Worm (Caenorhabditis elegans): Measurements from ENCODE around the gene T12G3.6.
A peak's percentile ranks its signal among the peaks of the same experiment; 100 is the strongest.

The T12G3.6 gene

DNA sequence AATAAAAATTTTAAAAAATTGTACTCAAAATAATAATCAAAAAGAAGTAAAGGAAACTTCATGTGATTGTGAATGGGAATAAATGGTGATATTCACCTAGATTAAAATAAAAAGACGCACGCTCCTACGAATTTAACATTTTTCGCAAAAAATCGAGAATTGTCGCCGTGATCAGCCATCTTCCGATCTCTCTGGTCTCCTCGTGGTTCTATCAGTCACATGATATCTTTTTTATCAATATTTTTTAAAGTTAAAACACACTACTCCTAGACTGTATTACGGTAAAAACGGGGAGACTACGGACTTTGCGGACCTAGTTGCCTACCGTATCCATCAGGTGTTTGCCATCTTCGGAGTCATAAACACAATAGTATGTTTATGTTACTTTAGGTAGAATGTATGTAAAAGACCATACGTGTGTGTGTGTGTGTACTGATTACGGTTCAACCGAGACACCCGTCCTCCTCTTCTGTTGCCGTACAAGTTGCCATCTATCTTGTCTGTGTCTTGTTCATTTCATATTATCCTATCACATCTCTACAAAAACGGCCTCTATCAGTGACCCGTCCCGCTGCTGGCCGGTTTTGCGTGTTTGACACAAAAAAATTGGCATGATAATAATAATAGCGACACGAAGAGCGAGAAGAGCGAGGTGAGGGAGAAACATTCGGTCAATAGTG is 15.6 kb upstream of the T12G3.6 start, which contains the start of gene T12G3.2 (continued):
- no peak for TF ChIP-seq hmg-1.2 (GFP tag; IDR thresholded peaks at IDR 0.05)

DNA sequence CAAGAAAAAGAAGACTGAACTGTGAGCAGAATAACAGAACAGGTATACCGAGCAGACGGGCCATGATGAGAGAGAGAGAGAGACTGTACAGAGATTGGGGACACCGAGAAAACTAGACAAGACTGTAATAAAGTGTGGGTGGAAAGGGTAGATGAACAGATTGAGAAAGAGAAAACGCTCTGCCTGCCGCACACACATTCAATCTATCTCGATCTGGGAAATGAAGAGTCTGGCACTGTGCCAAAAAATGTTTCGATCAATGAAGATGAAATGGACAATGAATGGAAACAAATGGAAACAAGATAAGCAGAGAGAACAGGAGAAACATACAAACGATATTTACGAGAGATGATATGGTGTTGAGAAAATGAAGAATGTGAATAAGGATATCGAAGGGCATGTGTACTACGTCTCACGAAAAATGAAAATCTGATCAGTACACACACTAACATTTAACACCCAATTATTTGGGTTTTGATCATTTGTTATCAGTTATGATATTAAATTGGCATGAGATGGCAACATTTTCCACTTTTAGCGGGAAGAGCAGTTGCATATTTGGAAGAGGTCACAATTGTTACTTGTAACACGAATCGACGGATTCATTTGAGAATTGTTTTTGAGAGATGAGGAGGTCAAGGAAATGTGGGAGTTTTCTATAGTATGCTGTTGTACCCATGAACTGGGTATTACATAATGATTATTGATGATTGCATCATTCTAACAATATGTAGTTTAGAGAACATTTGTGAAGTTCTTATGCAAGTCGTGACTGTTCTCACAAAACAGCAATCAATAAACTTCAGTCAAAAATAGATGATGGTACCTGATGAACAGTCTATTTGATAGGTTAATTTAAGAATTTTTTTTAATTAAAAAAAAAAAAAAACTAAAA is 14.0 kb upstream of the T12G3.6 start:
- TF ChIP-seq B0336.3 (GFP tag; IDR thresholded peaks at IDR 0.05): no peak
- TF ChIP-seq nhr-80 (tag; optimal IDR thresholded peaks at IDR 0.05): peak; percentile 50
- TF ChIP-seq ceh-100 (GFP tag; IDR thresholded peaks at IDR 0.05): no peak
- no peak for TF ChIP-seq attf-6 (GFP tag; IDR thresholded peaks at IDR 0.05)
- TF ChIP-seq ztf-26 (tag; optimal IDR thresholded peaks at IDR 0.05): no peak
- no peak for TF ChIP-seq F57A8.1 (GFP tag; optimal IDR thresholded peaks at IDR 0.05)
- no peak for TF ChIP-seq aptf-3 (GFP tag; IDR thresholded peaks at IDR 0.05)

DNA sequence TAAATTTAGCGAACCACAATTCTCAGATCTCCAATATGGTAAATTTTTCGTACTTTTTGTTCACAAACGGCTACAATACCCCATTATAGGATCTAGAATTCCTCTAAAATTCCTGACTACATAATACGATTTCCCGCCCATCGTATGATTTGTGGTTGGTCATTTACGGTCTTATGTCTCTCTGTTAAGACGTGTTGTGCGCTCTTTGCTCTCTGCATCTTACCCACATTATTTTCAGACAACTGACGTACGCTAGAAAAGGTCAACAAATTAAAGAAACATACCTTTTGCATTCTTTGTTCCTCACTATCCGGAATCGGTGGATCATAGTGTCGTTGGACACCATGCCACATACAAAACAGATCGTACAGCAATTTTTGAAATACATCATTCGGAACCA is 12.0 kb upstream of the T12G3.6 start:
- TF ChIP-seq nhr-80 (tag; optimal IDR thresholded peaks at IDR 0.05) (peak; percentile 36), ceh-27 (GFP tag; optimal IDR thresholded peaks at IDR 0.05) (no peak)

DNA sequence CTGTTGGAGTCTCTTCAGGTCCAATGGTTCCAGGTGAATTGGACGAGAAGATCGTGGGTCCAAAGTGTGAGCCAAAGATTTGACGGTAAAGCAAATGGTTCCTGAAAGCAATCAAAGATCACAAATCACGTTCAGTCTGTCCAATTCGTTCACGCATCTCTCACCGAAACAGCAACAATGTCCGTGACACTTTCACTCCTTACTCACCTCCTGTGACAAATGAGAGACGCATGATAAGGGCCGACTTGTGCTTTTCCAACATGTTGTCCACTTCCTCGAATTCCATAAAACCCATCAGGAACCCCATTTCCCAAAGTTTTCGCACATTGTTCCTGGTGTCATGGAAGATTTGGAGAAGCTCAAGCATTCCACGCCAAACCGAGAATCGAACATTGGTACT is 9.4 kb upstream of the T12G3.6 start:
- TF ChIP-seq die-1 (tag; optimal IDR thresholded peaks at IDR 0.05) (no peak), nhr-80 (tag; optimal IDR thresholded peaks at IDR 0.05) (peak; percentile 76)

DNA sequence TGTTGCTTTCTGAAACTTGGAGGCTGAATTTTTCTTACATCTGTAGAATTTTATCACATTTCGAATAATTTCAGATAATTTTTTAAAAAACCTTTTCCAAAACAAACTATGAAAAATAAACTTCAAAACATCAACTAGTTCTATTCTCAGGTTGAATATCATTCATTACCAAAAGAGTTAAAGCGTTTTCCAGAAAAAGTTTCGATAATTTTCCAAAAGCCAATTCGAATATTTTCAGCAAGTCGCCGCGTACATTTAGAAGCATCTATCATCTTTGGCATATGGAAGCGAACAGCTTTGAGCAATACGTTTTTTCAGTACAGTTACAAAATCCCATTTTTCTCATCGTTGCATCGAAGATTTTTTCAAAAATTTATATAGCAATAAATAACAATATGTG is 5.9 kb upstream of the T12G3.6 start:
- TF ChIP-seq madf-6 (GFP tag; IDR thresholded peaks at IDR 0.05): no peak
- TF ChIP-seq madf-3 (GFP tag; IDR thresholded peaks at IDR 0.05): no peak
- TF ChIP-seq Y56A3A.18 (GFP tag; IDR thresholded peaks at IDR 0.05): peak; percentile 55; the same call in 1 of the 2 replicates
- TF ChIP-seq rec-8 (tag; optimal IDR thresholded peaks at IDR 0.05): no peak
- no peak for TF ChIP-seq tbp1 (GFP tag; optimal IDR thresholded peaks at IDR 0.05)
- TF ChIP-seq lsl-1 (GFP tag; optimal IDR thresholded peaks at IDR 0.05): no peak
- TF ChIP-seq B0035.1 (tag; optimal IDR thresholded peaks at IDR 0.05): no peak
- TF ChIP-seq dpl-1 (GFP tag; optimal IDR thresholded peaks at IDR 0.05): no peak
- no peak for TF ChIP-seq sdz-38 (tag; optimal IDR thresholded peaks at IDR 0.05)
- TF ChIP-seq F22D6.2 (tag; optimal IDR thresholded peaks at IDR 0.05): no peak
- no peak for TF ChIP-seq Y53F4B.3 (GFP tag; IDR thresholded peaks at IDR 0.05)
- no peak for TF ChIP-seq ekl-4 (GFP tag; IDR thresholded peaks at IDR 0.05)
- no peak for TF ChIP-seq let-607 (tag; optimal IDR thresholded peaks at IDR 0.05)
- TF ChIP-seq F57A8.1 (GFP tag; optimal IDR thresholded peaks at IDR 0.05): no peak
- no peak for TF ChIP-seq ztf-28 (GFP tag; IDR thresholded peaks at IDR 0.05)
- TF ChIP-seq ZK185.1 (tag; optimal IDR thresholded peaks at IDR 0.05; ENCODE audit: poor library complexity, severe bottlenecking): peak; percentile 35
- no peak for TF ChIP-seq snpc-1.3 (tag; optimal IDR thresholded peaks at IDR 0.05; ENCODE audit: insufficient read depth)
- no peak for TF ChIP-seq bed-1 (GFP tag; IDR thresholded peaks at IDR 0.05)
- no peak; the same call in 1 of the 2 replicates for TF ChIP-seq C06A6.2 (GFP tag; conservative IDR thresholded peaks at IDR 0.05)
- no peak for TF ChIP-seq ccch-3 (GFP tag; optimal IDR thresholded peaks at IDR 0.05)
- peak; percentile 77; the same call in 1 of the 2 replicates for TF ChIP-seq nfyb-1 (GFP tag; IDR thresholded peaks at IDR 0.05)
- no peak for TF ChIP-seq hmg-20 (GFP tag; IDR thresholded peaks at IDR 0.05)
- TF ChIP-seq ceh-91 (GFP tag; IDR thresholded peaks at IDR 0.05): no peak
- no peak for TF ChIP-seq F23B12.7 (tag; optimal IDR thresholded peaks at IDR 0.05; ENCODE audit: insufficient read depth)
- no peak for TF ChIP-seq cebp-2 (GFP tag; IDR thresholded peaks at IDR 0.05)
- no peak for TF ChIP-seq ztf-3 (GFP tag; optimal IDR thresholded peaks at IDR 0.05)
- TF ChIP-seq hmg-1.2 (GFP tag; IDR thresholded peaks at IDR 0.05): 0 out of 2 replicates have a peak, but pooled peaks have one; percentile 8
- no peak for TF ChIP-seq unc-62 (GFP tag; optimal IDR thresholded peaks at IDR 0.05)
- TF ChIP-seq chd-7 (tag; optimal IDR thresholded peaks at IDR 0.05): no peak
- TF ChIP-seq atf-7 (tag; optimal IDR thresholded peaks at IDR 0.05): no peak
